Fruit fly (Drosophila melanogaster): ENCODE measurements around the gene CG1943.

CG1943 gene

dm6 chr3R:7083750-7084149 lies 9.1 kb downstream of the CG1943 start:
- TF ChIP-seq CG11617 (GFP tag; optimal IDR thresholded peaks at IDR 0.05) = no peak
- TF ChIP-seq kay (GFP tag; ENCODE audit: borderline replicate concordance) = no peak
- TF ChIP-seq CG5204 (GFP tag; optimal IDR thresholded peaks at IDR 0.05) = no peak
- no peak for TF ChIP-seq Hr96 (GFP tag; optimal IDR thresholded peaks at IDR 0.05)
- TF ChIP-seq pad (GFP tag; optimal IDR thresholded peaks at IDR 0.05) = no peak
- no peak for TF ChIP-seq toe (GFP tag; optimal IDR thresholded peaks at IDR 0.05)
- no peak for TF ChIP-seq CG7045 (GFP tag; optimal IDR thresholded peaks at IDR 0.05)
- no peak for TF ChIP-seq bab1 (GFP tag; optimal IDR thresholded peaks at IDR 0.05)
- TF ChIP-seq Clk (GFP tag; optimal IDR thresholded peaks at IDR 0.05) = no peak
- TF ChIP-seq tj (GFP tag; optimal IDR thresholded peaks at IDR 0.05) = no peak
- TF ChIP-seq CG33017 (tag; optimal IDR thresholded peaks at IDR 0.05) = no peak
- no peak for TF ChIP-seq CG12768 (GFP tag; optimal IDR thresholded peaks at IDR 0.05)
- TF ChIP-seq CG1620 (GFP tag; optimal IDR thresholded peaks at IDR 0.05) = no peak
- no peak for TF ChIP-seq cic (GFP tag; optimal IDR thresholded peaks at IDR 0.05)
- no peak for TF ChIP-seq CG7101 (tag; optimal IDR thresholded peaks at IDR 0.05)
- no peak for TF ChIP-seq CG14711 (tag; optimal IDR thresholded peaks at IDR 0.05)
- no peak for TF ChIP-seq cnc (optimal IDR thresholded peaks at IDR 0.05)
- no peak for TF ChIP-seq ovo (GFP tag; optimal IDR thresholded peaks at IDR 0.05)
- TF ChIP-seq Crg-1 (GFP tag; optimal IDR thresholded peaks at IDR 0.05) = no peak

- TF ChIP-seq toe (GFP tag; optimal IDR thresholded peaks at IDR 0.05) (no peak), CG33017 (tag; optimal IDR thresholded peaks at IDR 0.05) (no peak), CG11617 (GFP tag; optimal IDR thresholded peaks at IDR 0.05) (no peak), bab1 (GFP tag; optimal IDR thresholded peaks at IDR 0.05) (no peak), CG12768 (GFP tag; optimal IDR thresholded peaks at IDR 0.05) (no peak), CG14711 (tag; optimal IDR thresholded peaks at IDR 0.05) (peak; percentile 87)
Observed at dm6 chr3R:7085455-7085854, 10.8 kb downstream of the CG1943 start.

- TF ChIP-seq cic (GFP tag; optimal IDR thresholded peaks at IDR 0.05) (no peak), pad (GFP tag; optimal IDR thresholded peaks at IDR 0.05) (no peak), CG7045 (GFP tag; optimal IDR thresholded peaks at IDR 0.05) (no peak), CG14711 (tag; optimal IDR thresholded peaks at IDR 0.05) (no peak)
Observed at dm6 chr3R:7085983-7086376, 11.3 kb downstream of the CG1943 start, which contains the start of gene Tailor. TSS of gene Tailor (minus strand) at chr3R:7086083.

- TF ChIP-seq Clk (GFP tag; optimal IDR thresholded peaks at IDR 0.05) (no peak), CG11617 (GFP tag; optimal IDR thresholded peaks at IDR 0.05) (peak; percentile 73), CG7101 (tag; optimal IDR thresholded peaks at IDR 0.05) (peak; percentile 61), CG14711 (tag; optimal IDR thresholded peaks at IDR 0.05) (peak; percentile 51), ovo (GFP tag; optimal IDR thresholded peaks at IDR 0.05) (no peak), Hr96 (GFP tag; optimal IDR thresholded peaks at IDR 0.05) (peak; percentile 80), Crg-1 (GFP tag; optimal IDR thresholded peaks at IDR 0.05) (peak; percentile 84), cic (GFP tag; optimal IDR thresholded peaks at IDR 0.05) (peak; percentile 86), CG5204 (GFP tag; optimal IDR thresholded peaks at IDR 0.05) (no peak), CG33017 (tag; optimal IDR thresholded peaks at IDR 0.05) (peak; percentile 66), bab1 (GFP tag; optimal IDR thresholded peaks at IDR 0.05) (peak; percentile 79), pad (GFP tag; optimal IDR thresholded peaks at IDR 0.05) (no peak), cnc (optimal IDR thresholded peaks at IDR 0.05) (peak in 1 of 2 experiments; percentile 10), CG12768 (GFP tag; optimal IDR thresholded peaks at IDR 0.05) (peak; percentile 43), Mnt (GFP tag; optimal IDR thresholded peaks at IDR 0.05) (peak; percentile 91), CG1620 (GFP tag; optimal IDR thresholded peaks at IDR 0.05) (peak; percentile 59), tj (GFP tag; optimal IDR thresholded peaks at IDR 0.05) (peak; percentile 73), CG7045 (GFP tag; optimal IDR thresholded peaks at IDR 0.05) (peak; percentile 37), kay (GFP tag; ENCODE audit: borderline replicate concordance) (no peak)
Observed at dm6 chr3R:7086377-7087200, 11.9 kb downstream of the CG1943 start, which contains the start of gene alphaTub84B. TSS of gene alphaTub84B (plus strand) at chr3R:7086599.

DNA sequence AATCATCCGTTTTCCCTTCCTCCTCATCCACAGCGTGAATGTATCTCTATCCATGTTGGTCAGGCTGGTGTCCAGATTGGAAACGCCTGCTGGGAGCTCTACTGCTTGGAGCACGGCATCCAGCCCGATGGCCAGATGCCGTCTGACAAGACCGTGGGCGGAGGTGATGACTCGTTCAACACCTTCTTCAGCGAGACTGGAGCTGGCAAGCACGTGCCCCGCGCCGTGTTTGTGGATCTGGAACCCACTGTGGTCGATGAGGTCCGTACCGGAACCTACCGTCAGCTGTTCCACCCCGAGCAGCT lies 12.5 kb downstream of the CG1943 start:
- no peak for TF ChIP-seq Crg-1 (GFP tag; optimal IDR thresholded peaks at IDR 0.05)
- no peak for TF ChIP-seq ovo (GFP tag; optimal IDR thresholded peaks at IDR 0.05)
- TF ChIP-seq CG33017 (tag; optimal IDR thresholded peaks at IDR 0.05) = no peak
- TF ChIP-seq Hr96 (GFP tag; optimal IDR thresholded peaks at IDR 0.05) = no peak
- no peak for TF ChIP-seq cnc (optimal IDR thresholded peaks at IDR 0.05)
- no peak for TF ChIP-seq CG11617 (GFP tag; optimal IDR thresholded peaks at IDR 0.05)
- no peak for TF ChIP-seq cic (GFP tag; optimal IDR thresholded peaks at IDR 0.05)

dm6 chr3R:7087904-7088303 lies 13.2 kb downstream of the CG1943 start:
- no peak for TF ChIP-seq bab1 (GFP tag; optimal IDR thresholded peaks at IDR 0.05)
- TF ChIP-seq CG12768 (GFP tag; optimal IDR thresholded peaks at IDR 0.05) = no peak
- TF ChIP-seq kay (GFP tag; ENCODE audit: borderline replicate concordance) = no peak
- TF ChIP-seq Mnt (GFP tag; optimal IDR thresholded peaks at IDR 0.05) = no peak
- TF ChIP-seq tj (GFP tag; optimal IDR thresholded peaks at IDR 0.05) = no peak
- TF ChIP-seq CG11617 (GFP tag; optimal IDR thresholded peaks at IDR 0.05) = no peak
- no peak for TF ChIP-seq CG33017 (tag; optimal IDR thresholded peaks at IDR 0.05)
- no peak for TF ChIP-seq CG5204 (GFP tag; optimal IDR thresholded peaks at IDR 0.05)
- no peak for TF ChIP-seq CG7045 (GFP tag; optimal IDR thresholded peaks at IDR 0.05)
- TF ChIP-seq cnc (optimal IDR thresholded peaks at IDR 0.05) = no peak
- TF ChIP-seq toe (GFP tag; optimal IDR thresholded peaks at IDR 0.05) = no peak
- TF ChIP-seq CG7101 (tag; optimal IDR thresholded peaks at IDR 0.05) = no peak
- TF ChIP-seq cic (GFP tag; optimal IDR thresholded peaks at IDR 0.05) = no peak
- no peak for TF ChIP-seq CG14711 (tag; optimal IDR thresholded peaks at IDR 0.05)
- no peak for TF ChIP-seq pad (GFP tag; optimal IDR thresholded peaks at IDR 0.05)
- TF ChIP-seq Hr96 (GFP tag; optimal IDR thresholded peaks at IDR 0.05) = no peak
- TF ChIP-seq Clk (GFP tag; optimal IDR thresholded peaks at IDR 0.05) = no peak
- TF ChIP-seq ovo (GFP tag; optimal IDR thresholded peaks at IDR 0.05) = no peak
- TF ChIP-seq Crg-1 (GFP tag; optimal IDR thresholded peaks at IDR 0.05) = no peak
